Fruit fly (Drosophila melanogaster): ENCODE results near the gene CG42465.

DNA sequence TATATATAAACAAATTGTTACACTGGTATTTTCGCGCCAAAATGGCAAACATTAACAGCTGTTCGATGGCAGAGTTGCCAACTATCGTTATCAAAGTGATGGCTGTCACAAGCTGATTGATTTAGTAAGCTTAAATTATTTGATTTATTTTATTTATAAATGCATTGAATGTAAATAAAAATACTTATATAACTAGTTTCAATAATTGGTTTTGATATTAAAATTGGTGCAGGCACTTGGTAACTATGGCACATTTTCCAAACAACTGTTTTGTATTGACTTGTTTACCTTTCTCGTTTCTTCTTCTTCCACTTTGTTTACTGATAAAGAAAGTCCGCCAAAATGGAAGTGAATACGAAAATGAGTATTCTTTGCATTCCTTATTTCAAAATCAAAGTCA lies 11.7 kb downstream of the CG42465 start, which contains the start of gene cutlet:
- TF ChIP-seq CG8478 (optimal IDR thresholded peaks at IDR 0.05) = no peak
- no peak for TF ChIP-seq usp (GFP tag; optimal IDR thresholded peaks at IDR 0.05)
- no peak for TF ChIP-seq Dll (optimal IDR thresholded peaks at IDR 0.05)
- TF ChIP-seq psq (optimal IDR thresholded peaks at IDR 0.05) = no peak

Data from whole organism.